Fruit fly (Drosophila melanogaster): ENCODE results near the gene borr.

DNA sequence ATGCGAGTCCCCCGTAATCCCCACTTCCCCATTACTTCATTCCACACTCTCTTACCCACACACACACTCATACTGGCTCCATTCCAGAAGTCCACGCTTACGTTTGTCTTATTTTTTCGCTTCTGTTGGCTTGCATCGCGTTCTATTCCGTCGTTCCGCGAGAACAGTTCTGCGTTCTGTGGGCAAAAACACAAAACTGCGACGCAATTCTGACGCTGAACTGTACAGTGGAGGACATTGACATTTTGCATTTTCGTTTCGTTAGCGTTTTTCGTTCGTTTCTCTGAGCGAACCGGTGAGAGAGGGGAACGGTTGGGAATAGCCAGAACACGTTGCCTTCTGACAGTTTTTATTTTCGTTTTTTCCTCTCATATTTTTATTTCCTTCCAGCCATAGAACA is 49.5 kb downstream of the borr start:
- TF ChIP-seq psq (optimal IDR thresholded peaks at IDR 0.05) (no peak), ttk (optimal IDR thresholded peaks at IDR 0.05) (no peak), h (optimal IDR thresholded peaks at IDR 0.05) (no peak), insv (optimal IDR thresholded peaks at IDR 0.05) (no peak)
